Fruit fly (Drosophila melanogaster) whole organism, adult: Measurements from ENCODE around the gene CG44838.
A peak's percentile ranks its signal among the peaks of the same experiment; 100 is the strongest.

Source experiments
- CG11617 ChIP-seq: fragments of 200-800 bp; sonication (Bioruptor generic); optimal IDR thresholded peaks from 2 replicates; lab custom pipeline; 2017; ENCODE audit warnings: mild to moderate bottlenecking, missing biosample characterization, missing genetic modification reagents, missing genetic modification characterization
- CG12768 ChIP-seq: fragments of 200-800 bp; sonication (Bioruptor generic); optimal IDR thresholded peaks from 2 replicates; lab custom pipeline; 2017; ENCODE audit warnings: missing biosample characterization, missing genetic modification characterization, mild to moderate bottlenecking, moderate library complexity, missing genetic modification reagents
- CG14711 ChIP-seq: fragments of 200-800 bp; sonication (Bioruptor generic); optimal IDR thresholded peaks from 2 replicates; lab custom pipeline; 2018; ENCODE audit warnings: missing biosample characterization, mild to moderate bottlenecking, missing genetic modification characterization, moderate library complexity
- CG1620 ChIP-seq: fragments of 200-800 bp; sonication (Bioruptor generic); optimal IDR thresholded peaks from 2 replicates; lab custom pipeline; 2016; ENCODE audit warnings: missing biosample characterization, missing genetic modification characterization
- CG33017 ChIP-seq: fragments of 200-800 bp; sonication (Bioruptor generic); optimal IDR thresholded peaks from 2 replicates; lab custom pipeline; 2018; ENCODE audit warnings: missing biosample characterization, mild to moderate bottlenecking, missing genetic modification characterization, moderate library complexity
- CG5204 ChIP-seq: fragments of 200-800 bp; sonication (Bioruptor generic); optimal IDR thresholded peaks from 2 replicates; lab custom pipeline; 2016; ENCODE audit warnings: missing biosample characterization, missing genetic modification characterization
- CG7045 ChIP-seq: fragments of 200-800 bp; sonication (Bioruptor generic); optimal IDR thresholded peaks from 2 replicates; lab custom pipeline; 2017; ENCODE audit warnings: missing biosample characterization, mild to moderate bottlenecking, missing genetic modification characterization
- CG7101 ChIP-seq: fragments of 200-800 bp; sonication (Bioruptor generic); optimal IDR thresholded peaks from 2 replicates; lab custom pipeline; 2018; ENCODE audit warnings: missing biosample characterization, mild to moderate bottlenecking, missing genetic modification characterization, moderate library complexity
- Clk ChIP-seq: fragments of 200-800 bp; sonication (Bioruptor generic); optimal IDR thresholded peaks from 2 replicates; lab custom pipeline; 2017; ENCODE audit warnings: missing biosample characterization, missing genetic modification characterization
- Crg-1 ChIP-seq: fragments of 200-800 bp; sonication (Bioruptor generic); optimal IDR thresholded peaks from 2 replicates; lab custom pipeline; 2016; ENCODE audit warnings: missing biosample characterization, missing genetic modification characterization
- Hr96 ChIP-seq: fragments of 200-800 bp; sonication (Bioruptor generic); optimal IDR thresholded peaks from 2 replicates; lab custom pipeline; 2016; ENCODE audit warnings: missing biosample characterization, missing genetic modification characterization
- Mnt ChIP-seq: fragments of 200-800 bp; sonication (Bioruptor generic); optimal IDR thresholded peaks from 2 replicates; lab custom pipeline; 2016; ENCODE audit warnings: missing biosample characterization, mild to moderate bottlenecking, missing genetic modification characterization
- bab1 ChIP-seq: fragments of 200-800 bp; sonication (Bioruptor generic); optimal IDR thresholded peaks from 3 replicates; lab custom pipeline; 2019; ENCODE audit warnings: missing biosample characterization, mild to moderate bottlenecking, missing genetic modification characterization, moderate library complexity
- cic ChIP-seq: fragments of 200-800 bp; sonication (Bioruptor generic); optimal IDR thresholded peaks from 2 replicates; lab custom pipeline; 2017; ENCODE audit warnings: missing biosample characterization, mild to moderate bottlenecking, missing genetic modification characterization, moderate library complexity
- cnc ChIP-seq, 2 experiments: fragments of >200 bp; optimal IDR thresholded peaks; 2 replicates each; lab custom pipeline; 2017
- kay ChIP-seq: fragments of 200-800 bp; sonication (Bioruptor generic); peaks from one replicate; lab custom pipeline; 2016; ENCODE audit warnings: missing biosample characterization, missing genetic modification characterization, borderline replicate concordance
- ovo ChIP-seq: fragments of 200-800 bp; sonication (Bioruptor generic); optimal IDR thresholded peaks from 2 replicates; lab custom pipeline; 2016; ENCODE audit warnings: missing biosample characterization, missing genetic modification characterization
- pad ChIP-seq: fragments of 200-800 bp; sonication (Bioruptor generic); optimal IDR thresholded peaks from 3 replicates; lab custom pipeline; 2017; ENCODE audit warnings: missing biosample characterization, missing genetic modification characterization, mild to moderate bottlenecking, moderate library complexity, missing genetic modification reagents
- tj ChIP-seq: fragments of 200-800 bp; sonication (Bioruptor generic); optimal IDR thresholded peaks from 3 replicates; lab custom pipeline; 2017; ENCODE audit warnings: missing biosample characterization, mild to moderate bottlenecking, missing genetic modification characterization, moderate library complexity
- toe ChIP-seq: fragments of 200-800 bp; sonication (Bioruptor generic); optimal IDR thresholded peaks from 2 replicates; lab custom pipeline; 2016; ENCODE audit warnings: missing biosample characterization, missing genetic modification characterization

CG44838 gene

DNA sequence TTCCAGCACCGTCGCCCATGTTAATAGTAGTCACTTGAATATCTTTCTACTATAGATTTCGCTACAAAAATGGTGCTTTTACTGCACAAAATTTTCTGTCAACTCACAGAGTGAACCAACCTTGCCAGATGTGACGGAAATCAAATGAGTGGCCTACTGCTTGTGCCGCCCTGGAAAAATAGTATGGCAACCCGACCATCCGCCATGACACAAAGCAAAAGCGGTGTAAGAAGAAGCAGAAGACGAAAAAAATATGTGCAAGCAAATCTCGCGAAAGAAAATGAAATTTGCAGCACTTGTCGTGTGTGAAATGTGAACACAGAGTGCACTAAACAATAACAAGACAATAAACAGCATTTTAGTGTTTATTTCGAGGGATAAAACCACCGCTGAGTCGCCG, 16.0 kb downstream of the CG44838 start, which contains the start of the genes Uch-L5 and Jarid2:
Gene Uch-L5 (minus strand): TSS at position 137 of the 400 bp plus-strand sequence.
Gene Jarid2 (plus strand): TSS at position 210 of the 400 bp plus-strand sequence.
- TF ChIP-seq toe (GFP tag; lab: Kevin White, UChicago), result no peak
- TF ChIP-seq CG14711 (tag; lab: Kevin White, UChicago), result peak; percentile 63
- peak; percentile 61 for TF ChIP-seq CG7101 (tag; lab: Kevin White, UChicago)
- TF ChIP-seq Crg-1 (GFP tag; lab: Kevin White, UChicago), result peak; percentile 45
- peak; percentile 69 for TF ChIP-seq Mnt (GFP tag; lab: Kevin White, UChicago)
- TF ChIP-seq Clk (GFP tag; lab: Kevin White, UChicago), result no peak
- TF ChIP-seq CG12768, result peak; percentile 12
- no peak for TF ChIP-seq kay
- TF ChIP-seq ovo (GFP tag; lab: Kevin White, UChicago), result peak; percentile 47
- TF ChIP-seq pad (GFP tag; lab: Kevin White, UChicago), result peak; percentile 37
- TF ChIP-seq bab1 (GFP tag; lab: Kevin White, UChicago), result peak; percentile 84
- no peak for TF ChIP-seq Hr96 (GFP tag; lab: Kevin White, UChicago)
- TF ChIP-seq tj (GFP tag; lab: Kevin White, UChicago), result peak; percentile 70
- TF ChIP-seq CG7045 (GFP tag; lab: Kevin White, UChicago), result peak; percentile 16
- peak; percentile 8 for TF ChIP-seq CG11617
- peak; percentile 81 to 92 for TF ChIP-seq cnc (optimal IDR thresholded peaks at IDR 0.05; lab: Kevin White, UChicago)
- TF ChIP-seq CG5204, result no peak
- peak; percentile 26 for TF ChIP-seq CG33017 (tag; lab: Kevin White, UChicago)
- peak; percentile 56 for TF ChIP-seq CG1620
- peak; percentile 34 for TF ChIP-seq cic (GFP tag; lab: Kevin White, UChicago)

DNA sequence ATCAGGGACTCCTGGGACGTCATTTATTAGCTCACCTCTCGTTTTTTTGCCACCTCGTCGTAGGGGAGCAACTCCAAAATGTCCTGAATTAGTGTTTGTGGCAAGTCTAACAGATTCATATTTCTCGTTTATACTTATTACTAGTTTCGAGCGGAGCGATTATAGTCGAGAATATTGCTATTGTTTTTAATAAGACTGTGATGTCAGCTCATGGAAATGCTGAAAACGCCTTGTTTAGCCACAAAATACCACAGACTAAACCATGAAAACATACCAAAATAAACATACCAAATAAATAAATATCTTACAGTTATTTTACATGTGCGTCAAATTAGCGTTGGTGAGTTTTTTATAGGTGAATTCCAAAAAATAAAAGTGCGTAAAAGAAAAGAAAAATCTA, 26.7 kb downstream of the CG44838 start, which contains the start of gene pall:
Gene pall (minus strand): TSS at position 205 of the 400 bp plus-strand sequence.
- TF ChIP-seq cic (GFP tag; lab: Kevin White, UChicago) (no peak), kay (no peak), CG11617 (no peak), bab1 (GFP tag; lab: Kevin White, UChicago) (peak; percentile 56), CG33017 (tag; lab: Kevin White, UChicago) (no peak), Mnt (GFP tag; lab: Kevin White, UChicago) (peak; percentile 10), CG7101 (tag; lab: Kevin White, UChicago) (peak; percentile 12)

DNA sequence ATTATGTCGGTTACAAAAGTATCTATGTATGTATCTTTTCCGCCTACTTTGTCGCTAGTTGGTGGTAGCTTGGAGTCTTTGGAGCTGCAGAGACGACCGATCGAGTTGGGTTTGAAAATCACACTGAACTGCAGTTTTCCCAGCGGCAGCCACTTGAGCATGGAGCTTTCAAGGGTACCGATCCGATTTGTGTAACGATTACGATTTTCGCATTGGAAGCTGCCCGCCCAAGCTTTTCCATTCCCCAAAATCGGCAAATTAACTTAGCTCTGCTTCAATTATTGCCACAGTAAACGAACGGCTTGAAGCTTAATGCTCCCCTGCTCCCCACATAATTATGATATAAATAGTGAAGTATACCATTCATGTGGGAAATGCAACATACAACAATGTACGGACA, 28.3 kb downstream of the CG44838 start, which contains the start of gene CG32036:
Gene CG32036 (minus strand): TSS at position 101 of the 400 bp plus-strand sequence.
- TF ChIP-seq CG5204, result no peak
- TF ChIP-seq Hr96 (GFP tag; lab: Kevin White, UChicago), result no peak
- TF ChIP-seq Clk (GFP tag; lab: Kevin White, UChicago), result no peak
- TF ChIP-seq CG1620, result no peak
- no peak for TF ChIP-seq kay
- no peak for TF ChIP-seq CG14711 (tag; lab: Kevin White, UChicago)

DNA sequence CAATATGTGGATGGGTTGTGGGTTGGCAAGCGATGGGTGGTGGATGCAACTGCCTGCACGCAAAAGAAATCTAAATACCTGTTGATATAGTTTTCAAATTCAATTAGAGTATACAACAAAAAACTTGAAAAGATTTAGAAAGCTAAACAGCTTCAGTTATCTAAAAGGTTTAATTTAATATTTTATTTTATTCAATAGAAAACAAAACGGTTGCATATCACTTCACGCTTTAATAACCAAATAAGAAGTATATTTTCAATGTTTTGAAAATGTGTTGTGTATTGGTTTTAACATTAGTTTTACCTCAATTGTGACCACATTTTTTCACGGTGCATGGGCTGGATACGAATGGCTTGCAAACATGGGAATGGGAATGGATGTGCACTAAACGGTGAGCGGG, 28.8 kb downstream of the CG44838 start:
- TF ChIP-seq Crg-1 (GFP tag; lab: Kevin White, UChicago), result no peak
- TF ChIP-seq tj (GFP tag; lab: Kevin White, UChicago), result no peak
- no peak for TF ChIP-seq cic (GFP tag; lab: Kevin White, UChicago)
- no peak for TF ChIP-seq CG7045 (GFP tag; lab: Kevin White, UChicago)
- no peak for TF ChIP-seq CG7101 (tag; lab: Kevin White, UChicago)
- no peak for TF ChIP-seq CG5204
- TF ChIP-seq kay, result no peak

DNA sequence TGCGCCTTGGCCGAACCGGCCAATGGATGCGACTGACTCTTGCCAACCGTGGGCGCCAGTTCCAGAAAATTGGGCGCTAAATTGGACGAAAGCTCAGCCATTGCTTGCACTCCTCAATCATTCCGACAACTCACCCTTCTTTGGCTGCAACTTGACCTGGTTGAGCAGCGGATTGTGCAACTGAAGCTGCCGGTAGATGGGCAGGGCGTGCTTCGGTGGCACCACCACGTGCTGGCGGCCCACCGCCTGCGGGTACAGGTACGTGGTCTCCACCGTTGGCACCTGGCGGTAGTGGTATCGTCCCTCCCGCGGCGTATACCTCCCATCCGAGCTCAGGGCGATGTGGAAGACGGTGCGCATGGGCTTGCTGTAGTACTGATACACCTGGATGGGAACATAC, 29.6 kb downstream of the CG44838 start:
- no peak for TF ChIP-seq tj (GFP tag; lab: Kevin White, UChicago)
- no peak for TF ChIP-seq CG11617
- no peak for TF ChIP-seq cic (GFP tag; lab: Kevin White, UChicago)

DNA sequence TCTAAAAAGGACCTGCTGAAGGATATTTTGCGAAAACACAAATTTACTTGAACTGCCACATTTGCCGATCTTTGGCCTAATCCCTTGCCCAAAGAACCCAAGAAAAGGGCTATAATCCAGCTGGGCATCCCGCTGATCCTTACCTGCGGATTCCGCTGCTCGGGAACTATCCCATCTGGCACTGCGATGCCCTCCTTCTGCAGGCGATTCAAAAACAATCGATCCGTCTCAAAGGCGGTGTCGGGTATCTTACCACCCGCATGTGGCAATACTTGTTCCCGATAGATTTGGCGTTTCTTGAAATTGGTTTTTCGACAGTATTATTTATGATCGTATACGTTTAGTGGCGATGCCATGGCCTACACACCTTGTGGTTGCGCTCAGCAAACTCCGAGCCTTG, 30.5 kb downstream of the CG44838 start:
- TF ChIP-seq Hr96 (GFP tag; lab: Kevin White, UChicago) (no peak), CG33017 (tag; lab: Kevin White, UChicago) (no peak), tj (GFP tag; lab: Kevin White, UChicago) (no peak)

DNA sequence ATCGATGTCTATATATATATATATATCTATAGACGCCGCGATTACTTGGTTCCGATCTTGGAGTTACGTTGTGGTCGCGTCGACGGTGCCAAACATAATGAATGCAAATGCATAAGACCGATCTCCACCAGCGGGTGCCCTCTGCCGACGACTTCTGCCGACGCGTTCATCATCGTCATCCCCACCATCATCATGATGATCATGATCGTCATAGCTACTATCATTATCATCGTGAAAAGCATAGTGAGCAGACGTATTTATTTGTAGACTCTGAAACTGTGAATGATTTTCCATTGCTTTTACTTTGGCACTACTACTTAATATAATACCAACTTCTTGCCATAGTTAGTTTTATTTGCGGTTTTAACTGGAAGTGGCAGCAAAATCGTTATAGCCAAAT, 31.3 kb downstream of the CG44838 start, which contains the start of gene CG32037:
Gene CG32037 (minus strand): TSS at position 101 of the 400 bp plus-strand sequence.
- no peak for TF ChIP-seq CG1620
- TF ChIP-seq CG12768, result no peak
- no peak for TF ChIP-seq bab1 (GFP tag; lab: Kevin White, UChicago)
- no peak for TF ChIP-seq CG14711 (tag; lab: Kevin White, UChicago)
- TF ChIP-seq pad (GFP tag; lab: Kevin White, UChicago), result no peak
- TF ChIP-seq CG7101 (tag; lab: Kevin White, UChicago), result no peak
- no peak for TF ChIP-seq CG7045 (GFP tag; lab: Kevin White, UChicago)
- TF ChIP-seq Hr96 (GFP tag; lab: Kevin White, UChicago), result no peak
- no peak for TF ChIP-seq cnc (optimal IDR thresholded peaks at IDR 0.05; lab: Kevin White, UChicago)
- no peak for TF ChIP-seq toe (GFP tag; lab: Kevin White, UChicago)
- no peak for TF ChIP-seq kay
- TF ChIP-seq Mnt (GFP tag; lab: Kevin White, UChicago), result no peak
- TF ChIP-seq ovo (GFP tag; lab: Kevin White, UChicago), result no peak
- TF ChIP-seq Clk (GFP tag; lab: Kevin White, UChicago), result no peak
- TF ChIP-seq CG11617, result no peak
- TF ChIP-seq Crg-1 (GFP tag; lab: Kevin White, UChicago), result no peak
- no peak for TF ChIP-seq cic (GFP tag; lab: Kevin White, UChicago)
- no peak for TF ChIP-seq CG33017 (tag; lab: Kevin White, UChicago)
- no peak for TF ChIP-seq CG5204
- no peak for TF ChIP-seq tj (GFP tag; lab: Kevin White, UChicago)
